Worm (Caenorhabditis elegans): ENCODE measurements around the gene pgm-1.

Gene pgm-1

DNA sequence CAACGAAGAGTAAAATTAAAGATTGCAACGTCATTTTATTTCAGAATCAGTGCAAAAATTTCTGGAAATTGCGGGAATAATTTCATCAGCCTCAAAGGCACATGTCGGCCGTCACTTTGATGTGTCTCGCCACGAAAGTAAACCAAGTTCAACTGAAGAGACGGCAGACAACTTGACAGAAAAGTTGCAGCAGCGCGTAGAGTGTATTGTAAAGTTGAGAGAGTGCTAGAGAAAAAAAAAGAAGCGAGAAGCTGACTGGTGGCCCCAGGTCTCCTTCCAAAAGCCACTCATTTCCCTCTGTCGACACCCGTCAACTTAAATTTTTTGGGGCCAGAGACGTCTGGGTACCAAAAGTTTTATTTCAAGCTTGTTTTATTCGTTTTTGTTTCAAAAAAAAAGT lies 15.0 kb downstream of the pgm-1 start (continued):
- TF ChIP-seq tag-97 (GFP tag; IDR thresholded peaks at IDR 0.05) (no peak), ceh-82 (tag; optimal IDR thresholded peaks at IDR 0.05) (no peak), nhr-76 (tag; optimal IDR thresholded peaks at IDR 0.05) (no peak), sdz-12 (GFP tag; optimal IDR thresholded peaks at IDR 0.05) (no peak), vab-7 (GFP tag; IDR thresholded peaks at IDR 0.05) (no peak), hlh-30 (tag; optimal IDR thresholded peaks at IDR 0.05; ENCODE audit: insufficient read depth) (peak; percentile 89), spr-3 (GFP tag; optimal IDR thresholded peaks at IDR 0.05) (no peak), unc-62 (GFP tag; optimal IDR thresholded peaks at IDR 0.05 in 1 of 2) (peak in 1 of 2 experiments; percentile 98), unc-62 (tag; optimal IDR thresholded peaks at IDR 0.05) (no peak), ceh-44 (GFP tag; IDR thresholded peaks at IDR 0.05) (no peak)

DNA sequence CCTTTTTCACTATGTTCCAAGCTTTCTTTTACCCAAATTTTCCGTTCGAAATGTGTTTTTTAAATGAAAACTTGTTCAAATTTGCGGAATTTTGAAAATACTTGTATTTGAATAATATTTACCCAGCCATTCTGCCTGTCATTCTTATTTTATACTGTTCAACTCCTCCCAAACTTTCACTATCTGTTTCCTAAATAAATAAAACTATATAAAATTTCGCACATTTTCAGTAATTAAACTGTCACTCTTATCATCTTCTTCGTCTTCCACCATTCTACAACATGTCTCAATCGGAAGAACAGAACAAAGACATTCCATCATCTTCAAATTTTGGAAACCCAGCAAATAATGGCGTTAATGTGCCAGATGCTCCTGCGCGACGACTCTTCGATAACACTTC lies 15.5 kb downstream of the pgm-1 start, which contains the start of gene btbd-10:
btbd-10 (plus strand) TSS at position 231 of the 400 bp plus-strand sequence.
- no peak for TF ChIP-seq duxl-1 (tag; optimal IDR thresholded peaks at IDR 0.05; ENCODE audit: poor library complexity)
- no peak for TF ChIP-seq madf-9 (GFP tag; conservative IDR thresholded peaks at IDR 0.05)
- TF ChIP-seq zip-11 (GFP tag; IDR thresholded peaks at IDR 0.05), result no peak
- no peak for TF ChIP-seq fos-1 (tag; optimal IDR thresholded peaks at IDR 0.05)
- no peak for TF ChIP-seq nhr-77 (tag; optimal IDR thresholded peaks at IDR 0.05)
- no peak for TF ChIP-seq set-16 (GFP tag; IDR thresholded peaks at IDR 0.05)
- peak; percentile 5 for TF ChIP-seq hlh-11 (tag; optimal IDR thresholded peaks at IDR 0.05)
- no peak for TF ChIP-seq saeg-2 (GFP tag; IDR thresholded peaks at IDR 0.05)
- no peak for TF ChIP-seq zfp-2 (tag; optimal IDR thresholded peaks at IDR 0.05)
- TF ChIP-seq nhr-41 (GFP tag; IDR thresholded peaks at IDR 0.05), result no peak
- no peak for TF ChIP-seq egl-43 (GFP tag; IDR thresholded peaks at IDR 0.05)
- no peak for TF ChIP-seq mdt-29 (GFP tag; IDR thresholded peaks at IDR 0.05)
- no peak for TF ChIP-seq snpc-4 (tag; optimal IDR thresholded peaks at IDR 0.05)
- no peak for TF ChIP-seq nhr-237 (tag; optimal IDR thresholded peaks at IDR 0.05)
- TF ChIP-seq hif-1 (tag; optimal IDR thresholded peaks at IDR 0.05), result no peak
- 0 out of 2 replicates have a peak, but pooled peaks have one; percentile 14 for TF ChIP-seq lin-1 (GFP tag; IDR thresholded peaks at IDR 0.05)
- peak; percentile 28 for TF ChIP-seq pqm-1 (tag; optimal IDR thresholded peaks at IDR 0.05)
- no peak for TF ChIP-seq mep-1 (tag; optimal IDR thresholded peaks at IDR 0.05)
- peak; percentile 28; the same call in 1 of the 2 replicates for TF ChIP-seq dmd-6 (GFP tag; IDR thresholded peaks at IDR 0.05)
- TF ChIP-seq mes-2 (tag; optimal IDR thresholded peaks at IDR 0.05; ENCODE audit: poor library complexity, severe bottlenecking), result no peak
- peak; percentile 38 for TF ChIP-seq nhr-28 (tag; optimal IDR thresholded peaks at IDR 0.05)
- TF ChIP-seq dve-1 (tag; optimal IDR thresholded peaks at IDR 0.05; ENCODE audit: insufficient read depth), result peak; percentile 5
- no peak for TF ChIP-seq ctbp-1 (GFP tag; IDR thresholded peaks at IDR 0.05)
- no peak for TF ChIP-seq nhr-111 (GFP tag; optimal IDR thresholded peaks at IDR 0.05)
- TF ChIP-seq unc-130 (GFP tag; optimal IDR thresholded peaks at IDR 0.05), result no peak
- TF ChIP-seq aha-1 (tag), result peak; percentile 44
- TF ChIP-seq T20F7.1 (GFP tag; optimal IDR thresholded peaks at IDR 0.05), result no peak
- TF ChIP-seq T26A8.4 (GFP tag; IDR thresholded peaks at IDR 0.05), result no peak
- no peak for TF ChIP-seq ceh-32 (tag; optimal IDR thresholded peaks at IDR 0.05; ENCODE audit: poor library complexity)
- no peak for TF ChIP-seq ceh-28 (tag; optimal IDR thresholded peaks at IDR 0.05)
- no peak for TF ChIP-seq nhr-6 (tag; optimal IDR thresholded peaks at IDR 0.05)
- TF ChIP-seq php-3 (GFP tag; IDR thresholded peaks at IDR 0.05), result peak; percentile 81
- no peak for TF ChIP-seq Y5F2A.4 (GFP tag; optimal IDR thresholded peaks at IDR 0.05)
- no peak for TF ChIP-seq lir-3 (tag; optimal IDR thresholded peaks at IDR 0.05)
- TF ChIP-seq hmg-1.1 (GFP tag; IDR thresholded peaks at IDR 0.05), result no peak
- TF ChIP-seq daf-12 (tag; optimal IDR thresholded peaks at IDR 0.05), result no peak
- TF ChIP-seq ceh-62 (tag; optimal IDR thresholded peaks at IDR 0.05), result no peak
- no peak for TF ChIP-seq daf-16 (GFP tag; optimal IDR thresholded peaks at IDR 0.05)
- peak; percentile 62 for TF ChIP-seq daf-16 (tag; optimal IDR thresholded peaks at IDR 0.05)
- TF ChIP-seq lin-13 (GFP tag; optimal IDR thresholded peaks at IDR 0.05), result no peak
- TF ChIP-seq vab-7 (GFP tag; IDR thresholded peaks at IDR 0.05), result no peak
- no peak for TF ChIP-seq skn-1 (tag; optimal IDR thresholded peaks at IDR 0.05)
- TF ChIP-seq Y105C5A.15 (GFP tag; IDR thresholded peaks at IDR 0.05), result no peak

All from whole organism, L4 larva.